Worm (Caenorhabditis elegans): ENCODE measurements around the gene R09D1.13.

R09D1.13 gene

ce11 chrII:9427644-9428043 is 17.6 kb downstream of the R09D1.13 start, which contains the start of gene M176.5:
Gene M176.5 (minus strand): TSS chrII:9427744.
- TF ChIP-seq med-1 (GFP tag; optimal IDR thresholded peaks at IDR 0.05; ENCODE audit: insufficient read depth) = no peak
- TF ChIP-seq tab-1 (GFP tag; IDR thresholded peaks at IDR 0.05) = no peak
- no peak for TF ChIP-seq klf-2 (GFP tag; conservative IDR thresholded peaks at IDR 0.05)
- TF ChIP-seq ref-1 (GFP tag; conservative IDR thresholded peaks at IDR 0.05) = no peak

ce11 chrII:9426076-9426475 is 19.2 kb downstream of the R09D1.13 start, which contains the start of gene M176.10:
Gene M176.10 (minus strand): TSS chrII:9426176.
- TF ChIP-seq klf-2 (GFP tag; conservative IDR thresholded peaks at IDR 0.05) (no peak), ztf-29 (GFP tag; IDR thresholded peaks at IDR 0.05) (no peak), ztf-23 (GFP tag; IDR thresholded peaks at IDR 0.05) (no peak), tab-1 (GFP tag; IDR thresholded peaks at IDR 0.05) (no peak), cog-1 (tag; optimal IDR thresholded peaks at IDR 0.05) (no peak), flt-1 (GFP tag; IDR thresholded peaks at IDR 0.05) (no peak), ref-1 (GFP tag; conservative IDR thresholded peaks at IDR 0.05) (no peak), T22C8.4 (GFP tag; IDR thresholded peaks at IDR 0.05) (no peak), med-1 (GFP tag; optimal IDR thresholded peaks at IDR 0.05; ENCODE audit: insufficient read depth) (no peak)

- TF ChIP-seq med-1 (GFP tag; optimal IDR thresholded peaks at IDR 0.05; ENCODE audit: insufficient read depth) (no peak), flt-1 (GFP tag; IDR thresholded peaks at IDR 0.05) (no peak)
Observed at ce11 chrII:9421969-9422368, 23.3 kb downstream of the R09D1.13 start, which contains the start of gene M176.11. Gene M176.11 (plus strand): TSS chrII:9422269.

- TF ChIP-seq tab-1 (GFP tag; IDR thresholded peaks at IDR 0.05) (no peak), T22C8.4 (GFP tag; IDR thresholded peaks at IDR 0.05) (no peak)
Observed at ce11 chrII:9418843-9419532, 26.3 kb downstream of the R09D1.13 start.

ce11 chrII:9418065-9418567 is 27.2 kb downstream of the R09D1.13 start, which contains the start of the genes M176.4 and M176.16:
Gene M176.4 (plus strand): TSS chrII:9418365.
Gene M176.16 (plus strand): TSS chrII:9418517.
- TF ChIP-seq flt-1 (GFP tag; IDR thresholded peaks at IDR 0.05) (no peak), ztf-23 (GFP tag; IDR thresholded peaks at IDR 0.05) (no peak), med-1 (GFP tag; optimal IDR thresholded peaks at IDR 0.05; ENCODE audit: insufficient read depth) (no peak), ref-1 (GFP tag; conservative IDR thresholded peaks at IDR 0.05) (no peak), T22C8.4 (GFP tag; IDR thresholded peaks at IDR 0.05) (no peak), tab-1 (GFP tag; IDR thresholded peaks at IDR 0.05) (no peak), klf-2 (GFP tag; conservative IDR thresholded peaks at IDR 0.05) (no peak)

- no peak for TF ChIP-seq ztf-29 (GFP tag; IDR thresholded peaks at IDR 0.05)
- peak; percentile 31 for TF ChIP-seq cog-1 (tag; optimal IDR thresholded peaks at IDR 0.05)
- no peak for TF ChIP-seq klf-2 (GFP tag; conservative IDR thresholded peaks at IDR 0.05)
Observed at ce11 chrII:9416381-9417276, 28.6 kb downstream of the R09D1.13 start, which contains the start of the genes gss-1 and chch-3. Gene gss-1 (minus strand): TSS chrII:9416431. Gene chch-3 (plus strand): TSS chrII:9417013.

- no peak for TF ChIP-seq flt-1 (GFP tag; IDR thresholded peaks at IDR 0.05)
- TF ChIP-seq med-1 (GFP tag; optimal IDR thresholded peaks at IDR 0.05; ENCODE audit: insufficient read depth) = no peak
- TF ChIP-seq ztf-29 (GFP tag; IDR thresholded peaks at IDR 0.05) = no peak
- no peak for TF ChIP-seq ztf-23 (GFP tag; IDR thresholded peaks at IDR 0.05)
- TF ChIP-seq T22C8.4 (GFP tag; IDR thresholded peaks at IDR 0.05) = no peak
- no peak for TF ChIP-seq klf-2 (GFP tag; conservative IDR thresholded peaks at IDR 0.05)
- no peak for TF ChIP-seq tab-1 (GFP tag; IDR thresholded peaks at IDR 0.05)
- no peak for TF ChIP-seq cog-1 (tag; optimal IDR thresholded peaks at IDR 0.05)
- no peak for TF ChIP-seq ref-1 (GFP tag; conservative IDR thresholded peaks at IDR 0.05)
Observed at ce11 chrII:9412086-9412608, 33.1 kb downstream of the R09D1.13 start, which contains the start of gene arrd-3. Gene arrd-3 (plus strand): TSS chrII:9412558.

- TF ChIP-seq ref-1 (GFP tag; conservative IDR thresholded peaks at IDR 0.05) = no peak
- no peak for TF ChIP-seq flt-1 (GFP tag; IDR thresholded peaks at IDR 0.05)
- no peak for TF ChIP-seq ztf-29 (GFP tag; IDR thresholded peaks at IDR 0.05)
- TF ChIP-seq klf-2 (GFP tag; conservative IDR thresholded peaks at IDR 0.05) = no peak
- no peak for TF ChIP-seq tab-1 (GFP tag; IDR thresholded peaks at IDR 0.05)
- TF ChIP-seq cog-1 (tag; optimal IDR thresholded peaks at IDR 0.05) = no peak
- TF ChIP-seq ztf-23 (GFP tag; IDR thresholded peaks at IDR 0.05) = no peak
- TF ChIP-seq med-1 (GFP tag; optimal IDR thresholded peaks at IDR 0.05; ENCODE audit: insufficient read depth) = no peak
Observed at ce11 chrII:9411497-9411896, 33.8 kb downstream of the R09D1.13 start, which contains the start of gene M176.9. Gene M176.9 (minus strand): TSS chrII:9411597.

- TF ChIP-seq cog-1 (tag; optimal IDR thresholded peaks at IDR 0.05) (no peak), tab-1 (GFP tag; IDR thresholded peaks at IDR 0.05) (no peak), flt-1 (GFP tag; IDR thresholded peaks at IDR 0.05) (no peak), ztf-23 (GFP tag; IDR thresholded peaks at IDR 0.05) (no peak), ref-1 (GFP tag; conservative IDR thresholded peaks at IDR 0.05) (no peak), T22C8.4 (GFP tag; IDR thresholded peaks at IDR 0.05) (no peak), ztf-29 (GFP tag; IDR thresholded peaks at IDR 0.05) (no peak), klf-2 (GFP tag; conservative IDR thresholded peaks at IDR 0.05) (no peak), med-1 (GFP tag; optimal IDR thresholded peaks at IDR 0.05; ENCODE audit: insufficient read depth) (no peak)
Observed at ce11 chrII:9407469-9407868, 37.8 kb downstream of the R09D1.13 start, which contains the start of gene arrd-2. Gene arrd-2 (plus strand): TSS chrII:9407769.
